Fruit fly (Drosophila melanogaster): ENCODE results near the gene CG32988.

DNA sequence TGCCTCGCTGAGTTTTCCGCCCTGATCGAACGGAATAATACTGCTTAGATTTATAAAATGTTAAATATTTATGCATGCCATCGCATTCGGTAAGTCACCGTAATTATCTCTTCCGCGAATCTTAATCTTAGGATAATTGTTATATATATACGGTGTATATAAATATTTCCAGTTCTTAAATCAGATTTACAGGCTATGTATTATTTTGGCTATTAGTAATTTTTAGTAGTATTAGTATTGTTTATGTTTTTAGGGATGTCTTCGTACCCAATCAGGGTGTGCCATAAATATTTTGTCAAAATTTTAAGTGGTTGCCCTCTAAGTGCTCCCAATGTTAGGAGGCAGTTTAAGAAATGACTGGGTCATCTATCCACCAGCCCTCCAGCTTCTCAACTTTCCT lies 2.2 kb upstream of the CG32988 start, which contains the start of gene CG32986:
- no peak for TF ChIP-seq CG14711 (tag; optimal IDR thresholded peaks at IDR 0.05)
- TF ChIP-seq Crg-1 (GFP tag; optimal IDR thresholded peaks at IDR 0.05): no peak
- no peak for TF ChIP-seq cnc (optimal IDR thresholded peaks at IDR 0.05)
- no peak for TF ChIP-seq bab1 (GFP tag; optimal IDR thresholded peaks at IDR 0.05)
- TF ChIP-seq cic (GFP tag; optimal IDR thresholded peaks at IDR 0.05): no peak
- TF ChIP-seq ovo (GFP tag; optimal IDR thresholded peaks at IDR 0.05): no peak
- no peak for TF ChIP-seq CG33017 (tag; optimal IDR thresholded peaks at IDR 0.05)
- TF ChIP-seq Mnt (GFP tag; optimal IDR thresholded peaks at IDR 0.05): no peak
- TF ChIP-seq tj (GFP tag; optimal IDR thresholded peaks at IDR 0.05): no peak
- no peak for TF ChIP-seq pad (GFP tag; optimal IDR thresholded peaks at IDR 0.05)
- TF ChIP-seq CG12768 (GFP tag; optimal IDR thresholded peaks at IDR 0.05): no peak
- TF ChIP-seq toe (GFP tag; optimal IDR thresholded peaks at IDR 0.05): no peak
- no peak for TF ChIP-seq Clk (GFP tag; optimal IDR thresholded peaks at IDR 0.05)

All from whole organism, adult.